Fruit fly (Drosophila melanogaster) whole organism, wandering third instar larva: ENCODE results near the gene Ca-alpha1T.
A peak's percentile ranks its signal among the peaks of the same experiment; 100 is the strongest.

Experiments used
- Abd-B ChIP-seq: fragments of >200 bp; optimal IDR thresholded peaks from 2 replicates; lab custom pipeline; 2017; ENCODE audit warnings: missing biosample characterization, missing genetic modification characterization
- CG32264 ChIP-seq: fragments of 200-800 bp; sonication (Bioruptor generic); optimal IDR thresholded peaks from 2 replicates; lab custom pipeline; 2016; ENCODE audit warnings: missing biosample characterization, missing genetic modification characterization
- CrebA ChIP-seq: fragments of 200-800 bp; sonication (Bioruptor generic); optimal IDR thresholded peaks from 2 replicates; lab custom pipeline; 2016; ENCODE audit warnings: missing biosample characterization, mild to moderate bottlenecking, missing genetic modification characterization, borderline replicate concordance
- Dfd ChIP-seq: fragments of >200 bp; optimal IDR thresholded peaks from 2 replicates; lab custom pipeline; 2017; ENCODE audit warnings: missing biosample characterization, missing genetic modification characterization
- Dif ChIP-seq: fragments of 200-275, 200-300 bp; sonication (Bioruptor generic); optimal IDR thresholded peaks from 2 replicates; lab custom pipeline; 2018; ENCODE audit warnings: missing biosample characterization, missing genetic modification characterization; ENCODE audit not compliant: partially characterized antibody
- GATAd ChIP-seq: sonication (Bioruptor generic); optimal IDR thresholded peaks from 2 replicates; lab custom pipeline; 2016; ENCODE audit warnings: missing biosample characterization, missing genetic modification characterization
- Hr78 ChIP-seq: fragments of >200 bp; optimal IDR thresholded peaks from 2 replicates; lab custom pipeline; 2017; ENCODE audit warnings: missing biosample characterization, missing genetic modification characterization
- Hr83 ChIP-seq: fragments of 200-300 bp; sonication (Bioruptor generic); optimal IDR thresholded peaks from 2 replicates; lab custom pipeline; 2016; ENCODE audit warnings: missing biosample characterization, mild to moderate bottlenecking, missing genetic modification characterization, moderate library complexity; ENCODE audit not compliant: poor library complexity, severe bottlenecking
- Jra ChIP-seq: sonication (Bioruptor generic); optimal IDR thresholded peaks from 2 replicates; lab custom pipeline; 2016; ENCODE audit warnings: missing biosample characterization, missing genetic modification characterization
- Mio ChIP-seq: sonication (Bioruptor generic); optimal IDR thresholded peaks from 2 replicates; lab custom pipeline; 2016; ENCODE audit warnings: missing biosample characterization, missing genetic modification characterization
- N ChIP-seq: fragments of >200 bp; optimal IDR thresholded peaks from 2 replicates; lab custom pipeline; 2018; ENCODE audit warnings: missing biosample characterization, missing external identifiers, missing genetic modification characterization
- OdsH ChIP-seq: fragments of 200-800 bp; sonication (Bioruptor generic); optimal IDR thresholded peaks from 2 replicates; lab custom pipeline; 2016; ENCODE audit warnings: missing biosample characterization, mild to moderate bottlenecking, missing genetic modification characterization
- Rel ChIP-seq, 2 experiments: fragments of 200-800 bp; sonication (Bioruptor generic) in 1 of 2; optimal IDR thresholded peaks; 2 replicates in 1 of 2; 3 replicates in 1 of 2; lab custom pipeline; 2016 to 2019; ENCODE audit warnings: mild to moderate bottlenecking in 2 of 2, missing biosample characterization in 2 of 2, missing genetic modification characterization in 2 of 2, moderate library complexity in 1 of 2
- Vsx2 ChIP-seq: fragments of 200-300, 225-300 bp; sonication (Bioruptor generic); optimal IDR thresholded peaks from 2 replicates; lab custom pipeline; 2018; ENCODE audit warnings: missing biosample characterization, missing genetic modification characterization; ENCODE audit not compliant: partially characterized antibody
- br ChIP-seq: fragments of 200-800 bp; sonication (Bioruptor generic); optimal IDR thresholded peaks from 2 replicates; lab custom pipeline; 2016; ENCODE audit warnings: missing biosample characterization, missing genetic modification characterization
- dl ChIP-seq, 2 experiments: fragments of 175-275, 200-275 bp in 1 of 2; fragments of 200-275 bp in 1 of 2; sonication (Bioruptor generic); optimal IDR thresholded peaks; lab custom pipeline; 2018; ENCODE audit warnings: mild to moderate bottlenecking in 2 of 2, missing biosample characterization in 2 of 2, missing genetic modification characterization in 2 of 2, moderate library complexity in 2 of 2; ENCODE audit not compliant: partially characterized antibody in 2 of 2, insufficient read depth in 1 of 2
- dmrt93B ChIP-seq: fragments of 200-800 bp; sonication (Bioruptor generic); optimal IDR thresholded peaks from 2 replicates; lab custom pipeline; 2018; ENCODE audit warnings: missing biosample characterization, mild to moderate bottlenecking, missing genetic modification characterization
- dsf ChIP-seq: sonication (Bioruptor generic); optimal IDR thresholded peaks from 2 replicates; lab custom pipeline; 2016; ENCODE audit warnings: missing biosample characterization, missing genetic modification characterization, borderline replicate concordance
- ey ChIP-seq: fragments of 200-800 bp; sonication (Bioruptor generic); optimal IDR thresholded peaks from 2 replicates; lab custom pipeline; 2016; ENCODE audit warnings: missing biosample characterization, missing genetic modification characterization
- foxo ChIP-seq, 2 experiments: fragments of 200-800 bp; sonication (Bioruptor generic); optimal IDR thresholded peaks; 2 replicates in 1 of 2; 3 replicates in 1 of 2; lab custom pipeline; 2016 to 2017; ENCODE audit warnings: missing biosample characterization in 2 of 2, missing genetic modification characterization in 2 of 2
- fru ChIP-seq: fragments of 200-800 bp; sonication (Bioruptor generic); optimal IDR thresholded peaks from 3 replicates; lab custom pipeline; 2016; ENCODE audit warnings: missing biosample characterization, mild to moderate bottlenecking, missing genetic modification characterization
- h ChIP-seq: fragments of 200-800 bp; sonication (Bioruptor generic); optimal IDR thresholded peaks from 3 replicates; lab custom pipeline; 2016; ENCODE audit warnings: missing biosample characterization, mild to moderate bottlenecking, missing genetic modification characterization
- pan ChIP-seq: fragments of >200 bp; optimal IDR thresholded peaks from 2 replicates; lab custom pipeline; 2017
- psq ChIP-seq: fragments of 200-800 bp; sonication (Bioruptor generic); optimal IDR thresholded peaks from 3 replicates; lab custom pipeline; 2017; ENCODE audit warnings: missing biosample characterization, mild to moderate bottlenecking, missing genetic modification characterization, moderate library complexity
- rgr ChIP-seq: fragments of 200-800 bp; sonication (Bioruptor generic); optimal IDR thresholded peaks from 3 replicates; lab custom pipeline; 2016; ENCODE audit warnings: missing biosample characterization, mild to moderate bottlenecking, missing genetic modification characterization
- sage ChIP-seq: fragments of 200-800 bp; sonication (Bioruptor generic); optimal IDR thresholded peaks from 2 replicates; lab custom pipeline; 2016; ENCODE audit warnings: missing biosample characterization, mild to moderate bottlenecking, missing genetic modification characterization
- tai ChIP-seq: sonication (Bioruptor generic); optimal IDR thresholded peaks from 2 replicates; lab custom pipeline; 2016; ENCODE audit warnings: missing biosample characterization, missing genetic modification characterization
- usp ChIP-seq: fragments of >200 bp; optimal IDR thresholded peaks from 2 replicates; lab custom pipeline; 2017; ENCODE audit warnings: missing biosample characterization, missing genetic modification characterization
- woc ChIP-seq: sonication (Bioruptor generic); optimal IDR thresholded peaks from 2 replicates; lab custom pipeline; 2016; ENCODE audit warnings: missing biosample characterization, mild to moderate bottlenecking, missing genetic modification characterization

The Ca-alpha1T gene

dm6 chrX:6090809-6091667 is 101.2 kb downstream of the Ca-alpha1T start, which contains the start of the genes Nep1 and Mipp2 (continued):
- peak; percentile 14 for TF ChIP-seq ey (GFP tag; lab: Kevin White, UChicago)
- TF ChIP-seq rgr (GFP tag; lab: Kevin White, UChicago), result no peak
- peak in 1 of 2 experiments; percentile 46 for TF ChIP-seq foxo (GFP tag; optimal IDR thresholded peaks at IDR 0.05; lab: Kevin White, UChicago)
- no peak for TF ChIP-seq CG32264 (GFP tag; lab: Kevin White, UChicago)

dm6 chrX:6089679-6090460 is 102.4 kb downstream of the Ca-alpha1T start, which contains the start of gene raptor:
TSS of gene raptor (minus strand) at chrX:6090201.
- no peak for TF ChIP-seq dsf (GFP tag; lab: Kevin White, UChicago)
- no peak for TF ChIP-seq dl (GFP tag; optimal IDR thresholded peaks at IDR 0.05; lab: Kevin White, UChicago; ENCODE audit: insufficient read depth in 1 of 2, partially characterized antibody in 2 of 2)
- TF ChIP-seq psq (GFP tag; lab: Kevin White, UChicago), result peak; percentile 56
- TF ChIP-seq Abd-B (GFP tag; lab: Kevin White, UChicago), result no peak
- TF ChIP-seq fru, result no peak
- no peak for TF ChIP-seq Dif
- TF ChIP-seq pan (lab: Kevin White, UChicago), result no peak
- TF ChIP-seq Vsx2 (GFP tag; lab: Kevin White, UChicago), result no peak
- TF ChIP-seq usp (GFP tag; lab: Kevin White, UChicago), result no peak
- no peak for TF ChIP-seq Dfd (GFP tag; lab: Kevin White, UChicago)
- TF ChIP-seq Rel (GFP tag; optimal IDR thresholded peaks at IDR 0.05; lab: Kevin White, UChicago), result no peak
- peak; percentile 81 for TF ChIP-seq Rel (tag; optimal IDR thresholded peaks at IDR 0.05; lab: Kevin White, UChicago)
- no peak for TF ChIP-seq CG32264 (GFP tag; lab: Kevin White, UChicago)
- no peak for TF ChIP-seq Mio

dm6 chrX:6081296-6081695 is 111.0 kb downstream of the Ca-alpha1T start, which contains the start of gene CG4660:
TSS of gene CG4660 (minus strand) at chrX:6081372.
- TF ChIP-seq Mio (no peak), Hr83 (GFP tag; lab: Kevin White, UChicago) (no peak), woc (GFP tag; lab: Kevin White, UChicago) (no peak), CG32264 (GFP tag; lab: Kevin White, UChicago) (no peak), br (GFP tag; lab: Kevin White, UChicago) (no peak), dsf (GFP tag; lab: Kevin White, UChicago) (no peak), h (GFP tag; lab: Kevin White, UChicago) (no peak), usp (GFP tag; lab: Kevin White, UChicago) (no peak), Hr78 (GFP tag; lab: Kevin White, UChicago) (no peak), ey (GFP tag; lab: Kevin White, UChicago) (no peak), GATAd (GFP tag; lab: Kevin White, UChicago) (no peak), N (GFP tag; lab: Kevin White, UChicago) (no peak), Jra (GFP tag; lab: Kevin White, UChicago) (no peak), OdsH (GFP tag; lab: Kevin White, UChicago) (no peak), dmrt93B (GFP tag; lab: Kevin White, UChicago) (no peak)

- no peak for TF ChIP-seq N (GFP tag; lab: Kevin White, UChicago)
- TF ChIP-seq Abd-B (GFP tag; lab: Kevin White, UChicago), result no peak
- no peak for TF ChIP-seq woc (GFP tag; lab: Kevin White, UChicago)
- no peak for TF ChIP-seq br (GFP tag; lab: Kevin White, UChicago)
- no peak for TF ChIP-seq CrebA
- no peak for TF ChIP-seq sage (GFP tag; lab: Kevin White, UChicago)
- no peak for TF ChIP-seq psq (GFP tag; lab: Kevin White, UChicago)
- TF ChIP-seq OdsH (GFP tag; lab: Kevin White, UChicago), result no peak
- TF ChIP-seq tai (GFP tag; lab: Kevin White, UChicago), result no peak
- TF ChIP-seq Mio, result no peak
- no peak for TF ChIP-seq Vsx2 (GFP tag; lab: Kevin White, UChicago)
- TF ChIP-seq CG32264 (GFP tag; lab: Kevin White, UChicago), result no peak
- no peak for TF ChIP-seq h (GFP tag; lab: Kevin White, UChicago)
- TF ChIP-seq, all 38 proteins: peak for 0
These were observed 114.6 kb downstream of the Ca-alpha1T start, which contains the start of gene CG4666 for dm6 chrX:6077686-6078085. TSS of gene CG4666 (minus strand) at chrX:6077786.
